Fruit fly (Drosophila melanogaster) whole organism, embryonic: ENCODE data around the gene Dpy-30L1.
A peak's percentile ranks its signal among the peaks of the same experiment; 100 is the strongest.

ENCODE experiments used
- BEAF-32 ChIP-seq: fragments of 200-800 bp; sonication (Bioruptor generic); optimal IDR thresholded peaks from 3 replicates; lab custom pipeline; 2017; ENCODE audit warnings: missing biosample characterization, missing genetic modification characterization, mild to moderate bottlenecking, moderate library complexity, missing genetic modification reagents
- Bgb ChIP-seq: fragments of 200-800 bp; sonication (Bioruptor generic); IDR thresholded peaks from 2 replicates; pipeline ENCODE4 v1.3.6; 2022; ENCODE audit warnings: missing biosample characterization, missing genetic modification characterization; ENCODE audit not compliant: partially characterized antibody
- CG10565 ChIP-seq: fragments of 200-800 bp; sonication (Bioruptor generic); optimal IDR thresholded peaks from 3 replicates; lab custom pipeline; 2016; ENCODE audit warnings: missing biosample characterization, mild to moderate bottlenecking, missing genetic modification characterization
- CG12299 ChIP-seq: fragments of 200-800 bp; sonication (Bioruptor generic); optimal IDR thresholded peaks from 2 replicates; lab custom pipeline; 2018; ENCODE audit warnings: missing biosample characterization, mild to moderate bottlenecking, missing genetic modification characterization
- CG13123 ChIP-seq: fragments of 200-800 bp; sonication (Bioruptor generic); optimal IDR thresholded peaks from 2 replicates; lab custom pipeline; 2016; ENCODE audit warnings: missing biosample characterization, missing genetic modification characterization
- CG14860 ChIP-seq: fragments of 200-800 bp; sonication (Bioruptor generic); IDR thresholded peaks from 3 replicates; pipeline ENCODE4 v1.3.6; 2022; ENCODE audit warnings: missing biosample characterization, missing genetic modification characterization; ENCODE audit not compliant: partially characterized antibody
- CG15269 ChIP-seq: fragments of 200-800 bp; sonication (Bioruptor generic); optimal IDR thresholded peaks from 2 replicates; lab custom pipeline; 2018; ENCODE audit warnings: missing biosample characterization, mild to moderate bottlenecking, missing genetic modification characterization, moderate library complexity
- CG16813 ChIP-seq: fragments of 200-800 bp; sonication (Bioruptor generic); IDR thresholded peaks from 3 replicates; pipeline ENCODE4 v1.3.6; 2022; ENCODE audit warnings: missing biosample characterization, missing genetic modification characterization; ENCODE audit not compliant: partially characterized antibody
- CG17912 ChIP-seq: fragments of 200-800 bp; sonication (Bioruptor generic); optimal IDR thresholded peaks from 2 replicates; lab custom pipeline; 2018; ENCODE audit warnings: missing biosample characterization, mild to moderate bottlenecking, missing genetic modification characterization
- CG4617 ChIP-seq: fragments of 200-800 bp; sonication (Bioruptor generic); optimal IDR thresholded peaks from 3 replicates; lab custom pipeline; 2016; ENCODE audit warnings: missing biosample characterization, missing genetic modification characterization, borderline replicate concordance
- CG6765 ChIP-seq: fragments of 200-800 bp; sonication (Bioruptor generic); optimal IDR thresholded peaks from 3 replicates; lab custom pipeline; 2017; ENCODE audit warnings: missing biosample characterization, mild to moderate bottlenecking, missing genetic modification characterization
- CG7963 ChIP-seq: fragments of 200-800 bp; sonication (Bioruptor generic); IDR thresholded peaks from 3 replicates; pipeline ENCODE4 v1.3.6; 2022; ENCODE audit warnings: missing biosample characterization, missing genetic modification characterization; ENCODE audit not compliant: partially characterized antibody
- CG8281 ChIP-seq: fragments of 200-800 bp; sonication (Bioruptor generic); optimal IDR thresholded peaks from 2 replicates; lab custom pipeline; 2018; ENCODE audit warnings: missing biosample characterization, mild to moderate bottlenecking, missing genetic modification characterization, moderate library complexity
- CG9932 ChIP-seq: fragments of 200-800 bp; sonication (Bioruptor generic); IDR thresholded peaks from 2 replicates; pipeline ENCODE4 v1.3.6; 2022; ENCODE audit warnings: missing biosample characterization, missing genetic modification characterization
- CHES-1-like ChIP-seq: fragments of 200-800 bp; sonication (Bioruptor generic); optimal IDR thresholded peaks from 2 replicates; lab custom pipeline; 2016; ENCODE audit warnings: missing biosample characterization, missing genetic modification characterization
- Dip2 ChIP-seq: fragments of 200-800 bp; sonication (Bioruptor generic); IDR thresholded peaks from 2 replicates; pipeline ENCODE4 v1.3.6; 2022; ENCODE audit warnings: missing biosample characterization, missing genetic modification characterization
- Doc3 ChIP-seq: fragments of 200-800 bp; sonication (Bioruptor generic); IDR thresholded peaks from 3 replicates; pipeline ENCODE4 v1.3.6; 2022; ENCODE audit warnings: missing biosample characterization, missing genetic modification characterization; ENCODE audit not compliant: partially characterized antibody
- Dp ChIP-seq: fragments of 200-800 bp; sonication (Bioruptor generic); optimal IDR thresholded peaks from 2 replicates; lab custom pipeline; 2018; ENCODE audit warnings: missing biosample characterization, mild to moderate bottlenecking, missing genetic modification characterization, moderate library complexity
- Dref ChIP-seq: fragments of 200-800 bp; sonication (Bioruptor generic); IDR thresholded peaks from 2 replicates; pipeline ENCODE4 v1.3.6; 2022; ENCODE audit warnings: missing biosample characterization, missing genetic modification characterization
- Ets65A ChIP-seq: fragments of 200-800 bp; sonication (Bioruptor generic); peaks from one replicate; lab custom pipeline; 2016; ENCODE audit warnings: missing biosample characterization, missing genetic modification characterization
- Fer2 ChIP-seq: fragments of 200-800 bp; sonication (Bioruptor generic); optimal IDR thresholded peaks from 2 replicates; lab custom pipeline; 2018; ENCODE audit warnings: missing biosample characterization, mild to moderate bottlenecking, missing genetic modification characterization, moderate library complexity
- HmgZ ChIP-seq: fragments of 200-800 bp; sonication (Bioruptor generic); optimal IDR thresholded peaks from 2 replicates; lab custom pipeline; 2018; ENCODE audit warnings: missing biosample characterization, mild to moderate bottlenecking, missing genetic modification characterization
- Ravus ChIP-seq: fragments of 200-800 bp; sonication (Bioruptor generic); IDR thresholded peaks from 2 replicates; pipeline ENCODE4 v1.3.6; 2022; ENCODE audit warnings: missing biosample characterization, missing genetic modification characterization
- Scr ChIP-seq: fragments of 200-800 bp; sonication (Bioruptor generic); IDR thresholded peaks from 2 replicates; pipeline ENCODE4 v1.3.6; 2022; ENCODE audit warnings: missing biosample characterization, missing genetic modification characterization; ENCODE audit not compliant: partially characterized antibody
- Sry-δ ChIP-seq: fragments of 200-800 bp; sonication (Bioruptor generic); optimal IDR thresholded peaks from 2 replicates; lab custom pipeline; 2016; ENCODE audit warnings: missing biosample characterization, missing genetic modification characterization
- Taf1 ChIP-seq: fragments of 200-800 bp; sonication (Bioruptor generic); IDR thresholded peaks from 2 replicates; pipeline ENCODE4 v1.3.6; 2022; ENCODE audit warnings: missing biosample characterization, missing genetic modification characterization
- Tbp ChIP-seq: fragments of >200 bp; optimal IDR thresholded peaks from 2 replicates; lab custom pipeline; 2018; ENCODE audit warnings: missing biosample characterization, missing genetic modification characterization
- Xrp1 ChIP-seq: fragments of 200-800 bp; sonication (Bioruptor generic); IDR thresholded peaks from 2 replicates; pipeline ENCODE4 v1.3.6; 2022; ENCODE audit warnings: missing biosample characterization, missing genetic modification characterization
- bbx ChIP-seq: fragments of 200-800 bp; sonication (Bioruptor generic); IDR thresholded peaks from 2 replicates; pipeline ENCODE4 v1.3.6; 2022; ENCODE audit warnings: missing biosample characterization, missing genetic modification characterization; ENCODE audit not compliant: partially characterized antibody
- cad ChIP-seq: fragments of >200 bp; optimal IDR thresholded peaks from 2 replicates; lab custom pipeline; 2017; ENCODE audit warnings: missing biosample characterization, missing genetic modification characterization
- chinmo ChIP-seq: fragments of 200-800 bp; sonication (Bioruptor generic); IDR thresholded peaks from 4 replicates; pipeline ENCODE4 v1.3.6; 2022; ENCODE audit warnings: missing biosample characterization, missing genetic modification characterization; ENCODE audit not compliant: partially characterized antibody
- crol ChIP-seq: fragments of 200-800 bp; sonication (Bioruptor generic); IDR thresholded peaks from 2 replicates; pipeline ENCODE4 v1.3.6; 2022; ENCODE audit warnings: missing biosample characterization, missing genetic modification characterization
- crp ChIP-seq, 2 experiments: fragments of 200-800 bp; sonication (Bioruptor generic); optimal IDR thresholded peaks; 2 replicates in 1 of 2; 3 replicates in 1 of 2; lab custom pipeline; 2017; ENCODE audit warnings: missing biosample characterization in 2 of 2, missing genetic modification characterization in 2 of 2, mild to moderate bottlenecking in 1 of 2, moderate library complexity in 1 of 2
- danr ChIP-seq: fragments of 200-800 bp; sonication (Bioruptor generic); IDR thresholded peaks from 2 replicates; pipeline ENCODE4 v1.3.6; 2022; ENCODE audit warnings: missing biosample characterization, missing genetic modification characterization
- esg ChIP-seq: fragments of 200-800 bp; sonication (Bioruptor generic); conservative IDR thresholded peaks from 2 replicates; pipeline ENCODE4 v1.3.6; 2022; ENCODE audit warnings: missing biosample characterization, missing genetic modification characterization
- exex ChIP-seq: fragments of 200-800 bp; sonication (Bioruptor generic); optimal IDR thresholded peaks from 4 replicates; lab custom pipeline; 2018; ENCODE audit warnings: missing biosample characterization, mild to moderate bottlenecking, missing genetic modification characterization, moderate library complexity
- fd64A ChIP-seq: fragments of 200-800 bp; sonication (Bioruptor generic); optimal IDR thresholded peaks from 3 replicates; lab custom pipeline; 2018; ENCODE audit warnings: missing biosample characterization, mild to moderate bottlenecking, missing genetic modification characterization
- insv ChIP-seq, 2 experiments: fragments of 200-800 bp; sonication (Bioruptor generic); optimal IDR thresholded peaks; 3 replicates each; lab custom pipeline; 2016 to 2018; ENCODE audit warnings: missing biosample characterization in 2 of 2, missing genetic modification characterization in 2 of 2
- mld ChIP-seq: fragments of 200-800 bp; sonication (Bioruptor generic); IDR thresholded peaks from 3 replicates; pipeline ENCODE4 v1.3.6; 2022; ENCODE audit warnings: missing biosample characterization, missing genetic modification characterization; ENCODE audit not compliant: partially characterized antibody
- nerfin-2 ChIP-seq: fragments of 200-800 bp; sonication (Bioruptor generic); IDR thresholded peaks from 2 replicates; pipeline ENCODE4 v1.3.6; 2022; ENCODE audit warnings: missing biosample characterization, missing genetic modification characterization; ENCODE audit not compliant: partially characterized antibody
- phol ChIP-seq: fragments of 200-800 bp; sonication (Bioruptor generic); optimal IDR thresholded peaks from 3 replicates; lab custom pipeline; 2018; ENCODE audit warnings: missing biosample characterization, mild to moderate bottlenecking, missing genetic modification characterization, moderate library complexity
- sens ChIP-seq: fragments of 200-800 bp; sonication (Bioruptor generic); peaks from one replicate; lab custom pipeline; 2016; ENCODE audit warnings: missing biosample characterization, missing genetic modification characterization
- slp2 ChIP-seq: fragments of 200-800 bp; sonication (Bioruptor generic); optimal IDR thresholded peaks from 2 replicates; lab custom pipeline; 2016; ENCODE audit warnings: missing biosample characterization, missing genetic modification characterization
- tio ChIP-seq: fragments of 200-800 bp; sonication (Bioruptor generic); optimal IDR thresholded peaks from 2 replicates; lab custom pipeline; 2017; ENCODE audit warnings: missing biosample characterization, missing genetic modification characterization, inconsistent platforms
- tll ChIP-seq, 2 experiments: fragments of 200-800 bp in 1 of 2; fragments of >200 bp in 1 of 2; sonication (Bioruptor generic) in 1 of 2; optimal IDR thresholded peaks; 2 replicates each; lab custom pipeline; 2017 to 2019; ENCODE audit warnings: missing biosample characterization in 2 of 2, missing genetic modification characterization in 2 of 2, mild to moderate bottlenecking in 1 of 2, moderate library complexity in 1 of 2
- trem ChIP-seq: fragments of 200-800 bp; optimal IDR thresholded peaks from 3 replicates; lab custom pipeline; 2019; ENCODE audit warnings: missing biosample characterization, mild to moderate bottlenecking, missing genetic modification characterization, moderate library complexity
- tup ChIP-seq: fragments of 200-800 bp; sonication (Bioruptor generic); optimal IDR thresholded peaks from 2 replicates; lab custom pipeline; 2016; ENCODE audit warnings: missing biosample characterization, mild to moderate bottlenecking, missing genetic modification characterization, moderate library complexity
- unc-4 ChIP-seq: fragments of 200-800 bp; sonication (Bioruptor generic); IDR thresholded peaks from 2 replicates; pipeline ENCODE4 v1.3.6; 2022; ENCODE audit warnings: missing biosample characterization, missing genetic modification characterization; ENCODE audit not compliant: partially characterized antibody
- vnd ChIP-seq: fragments of 200-800 bp; sonication (Bioruptor generic); IDR thresholded peaks from 3 replicates; pipeline ENCODE4 v1.3.6; 2022; ENCODE audit warnings: missing biosample characterization, missing genetic modification characterization; ENCODE audit not compliant: partially characterized antibody

Gene Dpy-30L1

DNA sequence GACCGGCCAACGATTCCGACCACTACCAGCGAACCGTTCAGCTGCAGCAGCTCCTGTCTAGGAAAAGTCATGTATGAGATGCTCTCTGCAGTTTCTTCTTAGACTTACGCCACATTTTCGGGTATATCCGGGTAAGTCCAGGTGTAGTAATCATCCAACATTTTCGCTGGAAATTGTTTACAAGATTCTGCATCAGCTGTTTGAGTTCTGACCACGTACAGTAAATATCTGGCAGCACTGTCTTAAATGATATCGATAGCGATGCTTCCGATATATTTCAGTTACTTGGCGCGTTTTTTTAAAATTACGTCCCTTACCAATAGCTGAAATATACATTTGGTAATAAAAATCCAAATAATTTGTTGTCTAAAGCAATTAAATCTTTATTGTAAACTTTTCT lies 11.3 kb downstream of the Dpy-30L1 start, which contains the start of gene CG6729:
Gene CG6729 (minus strand): TSS at position 222 of the 400 bp plus-strand sequence.
- TF ChIP-seq Ravus (GFP tag; lab: Robert Waterston, UW) = no peak
- no peak for TF ChIP-seq CG9932 (GFP tag; lab: Robert Waterston, UW)
- TF ChIP-seq unc-4 (GFP tag; lab: Robert Waterston, UW) = peak; percentile 81
- peak; percentile 56; the same call in 2 of the 3 replicates for TF ChIP-seq vnd (GFP tag; lab: Robert Waterston, UW)
- no peak for TF ChIP-seq exex (tag; lab: Kevin White, UChicago)
- TF ChIP-seq trem (tag; lab: Kevin White, UChicago) = peak; percentile 64
- TF ChIP-seq nerfin-2 (GFP tag; lab: Robert Waterston, UW) = peak; percentile 64
- no peak for TF ChIP-seq fd64A
- TF ChIP-seq Xrp1 = no peak
- TF ChIP-seq BEAF-32 = peak; percentile 77
- peak; percentile 76 for TF ChIP-seq Bgb (GFP tag; lab: Robert Waterston, UW)
- peak; percentile 45; the same call in 1 of the 3 replicates for TF ChIP-seq mld (GFP tag; lab: Robert Waterston, UW)
- no peak for TF ChIP-seq slp2 (GFP tag; lab: Kevin White, UChicago)
- peak; percentile 84 for TF ChIP-seq Dref (GFP tag; lab: Robert Waterston, UW)
- TF ChIP-seq CG14860 (GFP tag; lab: Robert Waterston, UW) = peak; percentile 66
- peak; percentile 68 for TF ChIP-seq bbx (GFP tag; lab: Robert Waterston, UW)
- no peak for TF ChIP-seq Taf1 (GFP tag; lab: Robert Waterston, UW)
- TF ChIP-seq Dip2 (GFP tag; lab: Robert Waterston, UW) = no peak
- no peak for TF ChIP-seq CG17912 (GFP tag; lab: Kevin White, UChicago)
- TF ChIP-seq CG10565 (GFP tag; lab: Kevin White, UChicago) = no peak
- TF ChIP-seq cad (GFP tag; lab: Kevin White, UChicago) = no peak
- TF ChIP-seq Sry-δ (GFP tag; lab: Kevin White, UChicago) = peak; percentile 72
- TF ChIP-seq phol (tag; lab: Kevin White, UChicago) = peak; percentile 51
- peak; percentile 70 for TF ChIP-seq Scr (GFP tag; lab: Robert Waterston, UW)
- TF ChIP-seq CG7963 (GFP tag; lab: Robert Waterston, UW) = 0 out of 3 replicates have a peak, but pooled peaks have one; percentile 40
- TF ChIP-seq Ets65A = no peak
- TF ChIP-seq CHES-1-like (GFP tag; lab: Kevin White, UChicago) = no peak
- no peak for TF ChIP-seq CG12299 (tag; lab: Kevin White, UChicago)
- TF ChIP-seq CG16813 (GFP tag; lab: Robert Waterston, UW) = peak; percentile 66
- TF ChIP-seq HmgZ (tag; lab: Kevin White, UChicago) = peak; percentile 32
- TF ChIP-seq CG13123 (GFP tag; lab: Kevin White, UChicago) = no peak
- TF ChIP-seq Doc3 (GFP tag; lab: Robert Waterston, UW) = peak; percentile 72; the same call in 2 of the 3 replicates
- no peak for TF ChIP-seq danr (GFP tag; lab: Robert Waterston, UW)
- peak; percentile 93 for TF ChIP-seq Dp
- no peak for TF ChIP-seq tup (GFP tag; lab: Kevin White, UChicago)
- TF ChIP-seq CG8281 (tag; lab: Kevin White, UChicago) = no peak
- no peak for TF ChIP-seq Tbp
- TF ChIP-seq insv (GFP tag; optimal IDR thresholded peaks at IDR 0.05; lab: Kevin White, UChicago) = no peak
- peak; percentile 41 for TF ChIP-seq CG4617 (GFP tag; lab: Kevin White, UChicago)
- TF ChIP-seq crol (GFP tag; lab: Robert Waterston, UW) = no peak
- no peak for TF ChIP-seq tll (GFP tag; optimal IDR thresholded peaks at IDR 0.05; lab: Kevin White, UChicago)
- peak; percentile 75 to 94 for TF ChIP-seq crp (GFP tag; optimal IDR thresholded peaks at IDR 0.05; lab: Kevin White, UChicago)
- no peak for TF ChIP-seq esg (GFP tag; lab: Robert Waterston, UW)
- TF ChIP-seq CG6765 (GFP tag; lab: Kevin White, UChicago) = no peak
- no peak for TF ChIP-seq CG15269 (tag; lab: Kevin White, UChicago)
- TF ChIP-seq tio (GFP tag; lab: Kevin White, UChicago) = no peak
- TF ChIP-seq chinmo = no peak
- no peak for TF ChIP-seq Fer2 (tag; lab: Kevin White, UChicago)
- peak; percentile 67 for TF ChIP-seq sens (GFP tag; lab: Kevin White, UChicago)
